Fruit fly (Drosophila melanogaster) whole organism: Measurements from ENCODE around the gene RpS27A.

Source experiments
- EcR ChIP-seq, 2 experiments: fragments of >200 bp; optimal IDR thresholded peaks; 2 replicates each; lab custom pipeline; 2017; ENCODE audit warnings: missing biosample characterization in 2 of 2, missing genetic modification characterization in 2 of 2, missing genetic modification reagents in 2 of 2
- psq ChIP-seq: fragments of >200 bp; optimal IDR thresholded peaks from 2 replicates; lab custom pipeline; 2017
- usp ChIP-seq: fragments of >200 bp; optimal IDR thresholded peaks from 2 replicates; lab custom pipeline; 2017; ENCODE audit warnings: missing biosample characterization, missing genetic modification characterization, mixed read lengths

DNA sequence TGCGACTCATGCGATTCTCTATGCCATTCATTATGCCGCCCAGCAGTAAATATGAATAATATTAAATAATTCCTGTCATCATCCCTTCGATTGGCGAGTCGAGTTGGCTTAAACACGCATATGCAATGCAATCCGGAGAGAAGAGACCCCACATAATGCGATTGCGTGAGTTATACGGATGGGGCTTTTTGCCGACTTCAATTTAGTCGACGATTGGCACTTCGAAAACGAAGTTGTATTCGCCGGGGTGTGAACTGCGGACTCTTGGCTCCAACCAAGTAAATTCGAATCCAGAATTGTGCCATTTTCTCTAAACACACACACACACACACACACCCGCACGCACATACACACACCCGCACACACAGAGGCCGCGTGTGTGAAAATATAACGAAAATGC lies 31.9 kb upstream of the RpS27A start:
- TF ChIP-seq psq (lab: Kevin White, UChicago) (no peak), usp (GFP tag; lab: Kevin White, UChicago) (no peak), EcR (GFP tag; optimal IDR thresholded peaks at IDR 0.05; lab: Kevin White, UChicago) (no peak)
